Fruit fly (Drosophila melanogaster) whole organism, embryonic: ENCODE measurements around the gene Vago.
A peak's percentile ranks its signal among the peaks of the same experiment; 100 is the strongest.

ENCODE experiments used
- Abd-B ChIP-seq: fragments of 200-800 bp; sonication (Bioruptor generic); optimal IDR thresholded peaks from 2 replicates; lab custom pipeline; 2018; ENCODE audit warnings: missing biosample characterization, mild to moderate bottlenecking, missing genetic modification characterization, moderate library complexity
- CG10959 ChIP-seq: fragments of 200-800 bp; sonication (Bioruptor generic); IDR thresholded peaks from 2 replicates; pipeline ENCODE4 v1.3.6; 2022; ENCODE audit warnings: missing biosample characterization, missing genetic modification characterization
- CG10979 ChIP-seq: fragments of 200-800 bp; sonication (Bioruptor generic); optimal IDR thresholded peaks from 2 replicates; lab custom pipeline; 2018; ENCODE audit warnings: missing biosample characterization, mild to moderate bottlenecking, missing genetic modification characterization, moderate library complexity
- CG11504 ChIP-seq: fragments of 200-800 bp; sonication (Bioruptor generic); optimal IDR thresholded peaks from 3 replicates; lab custom pipeline; 2019; ENCODE audit warnings: missing biosample characterization, mild to moderate bottlenecking, missing genetic modification characterization, moderate library complexity
- CG11695 ChIP-seq: fragments of 200-800 bp; sonication (Bioruptor generic); IDR thresholded peaks from 3 replicates; pipeline ENCODE4 v1.3.6; 2022; ENCODE audit warnings: missing biosample characterization, missing genetic modification characterization
- CG14050 ChIP-seq: fragments of 200-800 bp; sonication (Bioruptor generic); IDR thresholded peaks from 3 replicates; pipeline ENCODE4 v1.3.6; 2022; ENCODE audit warnings: missing biosample characterization, missing genetic modification characterization
- CG14441 ChIP-seq: fragments of 200-800 bp; sonication (Bioruptor generic); IDR thresholded peaks from 2 replicates; pipeline ENCODE4 v1.3.6; 2022; ENCODE audit warnings: missing biosample characterization, missing genetic modification characterization
- CG14667 ChIP-seq: fragments of 200-800 bp; sonication (Bioruptor generic); IDR thresholded peaks from 2 replicates; pipeline ENCODE4 v1.3.6; 2022; ENCODE audit warnings: missing biosample characterization, missing genetic modification characterization
- CG16815 ChIP-seq: fragments of 200-800 bp; sonication (Bioruptor generic); optimal IDR thresholded peaks from 3 replicates; lab custom pipeline; 2017; ENCODE audit warnings: missing biosample characterization, mild to moderate bottlenecking, missing genetic modification characterization
- CG3065 ChIP-seq: fragments of 200-800 bp; sonication (Bioruptor generic); optimal IDR thresholded peaks from 2 replicates; lab custom pipeline; 2016; ENCODE audit warnings: missing biosample characterization, missing genetic modification characterization
- CG4424 ChIP-seq: fragments of 200-800 bp; sonication (Bioruptor generic); optimal IDR thresholded peaks from 3 replicates; lab custom pipeline; 2016; ENCODE audit warnings: missing biosample characterization, missing genetic modification characterization
- CG7271 ChIP-seq: fragments of 200-800 bp; sonication (Bioruptor generic); optimal IDR thresholded peaks from 2 replicates; lab custom pipeline; 2018; ENCODE audit warnings: missing biosample characterization, mild to moderate bottlenecking, missing genetic modification characterization, moderate library complexity
- CG7928 ChIP-seq: fragments of 200-800 bp; sonication (Bioruptor generic); optimal IDR thresholded peaks from 2 replicates; lab custom pipeline; 2017; ENCODE audit warnings: missing biosample characterization, mild to moderate bottlenecking, missing genetic modification characterization
- CG7987 ChIP-seq: fragments of 200-800 bp; sonication (Bioruptor generic); optimal IDR thresholded peaks from 2 replicates; lab custom pipeline; 2018; ENCODE audit warnings: missing biosample characterization, mild to moderate bottlenecking, missing genetic modification characterization, moderate library complexity
- CG8281 ChIP-seq: fragments of 200-800 bp; sonication (Bioruptor generic); optimal IDR thresholded peaks from 2 replicates; lab custom pipeline; 2018; ENCODE audit warnings: missing biosample characterization, mild to moderate bottlenecking, missing genetic modification characterization, moderate library complexity
- CG8290 ChIP-seq, 3 experiments: fragments of 200-800 bp; sonication (Bioruptor generic); optimal IDR thresholded peaks; 2 replicates each; lab custom pipeline; 2016 to 2019; ENCODE audit warnings: missing biosample characterization in 3 of 3, missing genetic modification characterization in 3 of 3, mild to moderate bottlenecking in 2 of 3, moderate library complexity in 1 of 3
- CG8478 ChIP-seq: fragments of >200 bp; optimal IDR thresholded peaks from 2 replicates; lab custom pipeline; 2018
- CG9876 ChIP-seq: fragments of 200-800 bp; sonication (Bioruptor generic); optimal IDR thresholded peaks from 2 replicates; lab custom pipeline; 2016; ENCODE audit warnings: missing biosample characterization, missing genetic modification characterization
- D19A ChIP-seq: fragments of 200-800 bp; optimal IDR thresholded peaks from 3 replicates; lab custom pipeline; 2019; ENCODE audit warnings: missing biosample characterization, mild to moderate bottlenecking, missing genetic modification characterization, moderate library complexity
- D19B ChIP-seq: fragments of 200-800 bp; sonication (Bioruptor generic); optimal IDR thresholded peaks from 2 replicates; lab custom pipeline; 2017; ENCODE audit warnings: missing biosample characterization, mild to moderate bottlenecking, missing genetic modification characterization
- Deaf1 ChIP-seq: fragments of 200-800 bp; optimal IDR thresholded peaks from 3 replicates; lab custom pipeline; 2019; ENCODE audit warnings: missing biosample characterization, mild to moderate bottlenecking, missing genetic modification characterization, moderate library complexity
- Dp ChIP-seq: fragments of 200-800 bp; sonication (Bioruptor generic); optimal IDR thresholded peaks from 2 replicates; lab custom pipeline; 2018; ENCODE audit warnings: missing biosample characterization, mild to moderate bottlenecking, missing genetic modification characterization, moderate library complexity
- GATAe ChIP-seq: fragments of 200-800 bp; sonication (Bioruptor generic); conservative IDR thresholded peaks from 2 replicates; pipeline ENCODE4 v1.3.6; 2022; ENCODE audit warnings: missing biosample characterization, missing genetic modification characterization
- Gug ChIP-seq: fragments of 200-800 bp; sonication (Bioruptor generic); IDR thresholded peaks from 4 replicates; pipeline ENCODE4 v1.3.6; 2022; ENCODE audit warnings: missing biosample characterization, missing genetic modification characterization
- HLHmδ ChIP-seq: fragments of 200-800 bp; sonication (Bioruptor generic); optimal IDR thresholded peaks from 2 replicates; lab custom pipeline; 2018; ENCODE audit warnings: missing biosample characterization, mild to moderate bottlenecking, missing genetic modification characterization, moderate library complexity
- Lpt ChIP-seq: fragments of >200 bp; optimal IDR thresholded peaks from 2 replicates; lab custom pipeline; 2018; ENCODE audit warnings: missing biosample characterization, missing genetic modification characterization
- Med ChIP-seq: fragments of 200-800 bp; sonication (Bioruptor generic); peaks from one replicate; lab custom pipeline; 2016; ENCODE audit warnings: missing biosample characterization, missing genetic modification characterization, mild to moderate bottlenecking, inconsistent platforms, moderate library complexity
- NC2β ChIP-seq: fragments of 200-800 bp; sonication (Bioruptor generic); optimal IDR thresholded peaks from 2 replicates; lab custom pipeline; 2016; ENCODE audit warnings: missing biosample characterization, missing genetic modification characterization
- Oaz ChIP-seq: fragments of 200-800 bp; sonication (Bioruptor generic); IDR thresholded peaks from 2 replicates; pipeline ENCODE4 v1.3.6; 2022; ENCODE audit warnings: missing biosample characterization, missing genetic modification characterization
- Pdp1 ChIP-seq, 2 experiments: fragments of 200-800 bp; sonication (Bioruptor generic); optimal IDR thresholded peaks; 3 replicates each; lab custom pipeline; 2016; ENCODE audit warnings: missing biosample characterization in 2 of 2, missing genetic modification characterization in 2 of 2, mild to moderate bottlenecking in 1 of 2, moderate library complexity in 1 of 2
- Sry-β ChIP-seq: fragments of 200-800 bp; sonication (Bioruptor generic); optimal IDR thresholded peaks from 2 replicates; lab custom pipeline; 2018; ENCODE audit warnings: missing biosample characterization, mild to moderate bottlenecking, missing genetic modification characterization, moderate library complexity
- chn ChIP-seq: fragments of 200-800 bp; sonication (Bioruptor generic); optimal IDR thresholded peaks from 2 replicates; lab custom pipeline; 2016; ENCODE audit warnings: missing biosample characterization, missing genetic modification characterization
- corto ChIP-seq: fragments of 200-800 bp; sonication (Bioruptor generic); optimal IDR thresholded peaks from 2 replicates; lab custom pipeline; 2016; ENCODE audit warnings: missing biosample characterization, mild to moderate bottlenecking, missing genetic modification characterization, moderate library complexity
- dmrt99B ChIP-seq: fragments of 200-800 bp; sonication (Bioruptor generic); optimal IDR thresholded peaks from 2 replicates; lab custom pipeline; 2018; ENCODE audit warnings: missing biosample characterization, mild to moderate bottlenecking, missing genetic modification characterization, moderate library complexity
- ems ChIP-seq: fragments of 200-800 bp; sonication (Bioruptor generic); optimal IDR thresholded peaks from 3 replicates; lab custom pipeline; 2016; ENCODE audit warnings: missing biosample characterization, missing genetic modification characterization
- exex ChIP-seq: fragments of 200-800 bp; sonication (Bioruptor generic); optimal IDR thresholded peaks from 4 replicates; lab custom pipeline; 2018; ENCODE audit warnings: missing biosample characterization, mild to moderate bottlenecking, missing genetic modification characterization, moderate library complexity
- fd64A ChIP-seq: fragments of 200-800 bp; sonication (Bioruptor generic); optimal IDR thresholded peaks from 3 replicates; lab custom pipeline; 2018; ENCODE audit warnings: missing biosample characterization, mild to moderate bottlenecking, missing genetic modification characterization
- fd96Cb ChIP-seq: fragments of 200-800 bp; sonication (Bioruptor generic); optimal IDR thresholded peaks from 2 replicates; lab custom pipeline; 2018; ENCODE audit warnings: missing biosample characterization, mild to moderate bottlenecking, missing genetic modification characterization, moderate library complexity
- hb ChIP-seq: fragments of 200-800 bp; sonication (Bioruptor generic); IDR thresholded peaks from 3 replicates; pipeline ENCODE4 v1.3.6; 2022; ENCODE audit warnings: missing biosample characterization, missing genetic modification characterization; ENCODE audit not compliant: partially characterized antibody
- jing ChIP-seq: fragments of 200-800 bp; sonication (Bioruptor generic); optimal IDR thresholded peaks from 2 replicates; lab custom pipeline; 2018; ENCODE audit warnings: missing biosample characterization, mild to moderate bottlenecking, missing genetic modification characterization
- lola ChIP-seq, 3 experiments: fragments of >200 bp in 2 of 3; fragments of 200-800 bp in 1 of 3; sonication (Bioruptor generic) in 1 of 3; optimal IDR thresholded peaks; 2 replicates each; lab custom pipeline; 2017 to 2019; ENCODE audit warnings: missing biosample characterization in 3 of 3, missing genetic modification characterization in 3 of 3, mild to moderate bottlenecking in 1 of 3, moderate library complexity in 1 of 3
- phol ChIP-seq: fragments of 200-800 bp; sonication (Bioruptor generic); optimal IDR thresholded peaks from 3 replicates; lab custom pipeline; 2018; ENCODE audit warnings: missing biosample characterization, mild to moderate bottlenecking, missing genetic modification characterization, moderate library complexity
- row ChIP-seq: fragments of 200-800 bp; sonication (Bioruptor generic); IDR thresholded peaks from 3 replicates; pipeline ENCODE4 v1.3.6; 2022; ENCODE audit warnings: missing biosample characterization, missing genetic modification characterization
- salm ChIP-seq: fragments of 200-800 bp; sonication (Bioruptor generic); optimal IDR thresholded peaks from 2 replicates; lab custom pipeline; 2018; ENCODE audit warnings: missing biosample characterization, mild to moderate bottlenecking, missing genetic modification characterization
- so ChIP-seq: fragments of 200-800 bp; sonication (Bioruptor generic); IDR thresholded peaks from 3 replicates; pipeline ENCODE4 v1.3.6; 2022; ENCODE audit warnings: missing biosample characterization, missing genetic modification characterization
- toy ChIP-seq: fragments of 200-800 bp; sonication (Bioruptor generic); IDR thresholded peaks from 2 replicates; pipeline ENCODE4 v1.3.6; 2022; ENCODE audit warnings: missing biosample characterization, missing genetic modification characterization
- vvl ChIP-seq: fragments of 200-800 bp; sonication (Bioruptor generic); IDR thresholded peaks from 2 replicates; pipeline ENCODE4 v1.3.6; 2022; ENCODE audit warnings: missing biosample characterization, missing genetic modification characterization

Gene Vago

dm6 chrX:11059519-11059918 lies 29.6 kb upstream of the Vago start, which contains the start of gene CG1545:
Gene CG1545 (minus strand): TSS chrX:11059619.
- TF ChIP-seq CG10959 (no peak), CG14050 (GFP tag; lab: Robert Waterston, UW) (no peak)
- TF ChIP-seq, all 482 proteins: peak for 0

- TF ChIP-seq CG8281 (tag; lab: Kevin White, UChicago) = no peak
- TF ChIP-seq dmrt99B (tag; lab: Kevin White, UChicago) = no peak
- no peak for TF ChIP-seq hb (GFP tag; lab: Robert Waterston, UW)
- TF ChIP-seq CG7928 = no peak
- no peak for TF ChIP-seq salm (tag; lab: Kevin White, UChicago)
- TF ChIP-seq CG4424 = no peak
- no peak for TF ChIP-seq CG16815 (GFP tag; lab: Kevin White, UChicago)
- TF ChIP-seq HLHmδ (GFP tag; lab: Kevin White, UChicago) = no peak
- TF ChIP-seq Oaz = no peak
- TF ChIP-seq toy = no peak
- TF ChIP-seq CG9876 (GFP tag; lab: Kevin White, UChicago) = no peak
- no peak for TF ChIP-seq so
These were observed 26.0 kb upstream of the Vago start, which contains the start of gene CG1537 for dm6 chrX:11063070-11063469. Gene CG1537 (minus strand): TSS chrX:11063170.

dm6 chrX:11066252-11066651 lies 22.8 kb upstream of the Vago start, which contains the start of gene CG15203:
Gene CG15203 (plus strand): TSS chrX:11066552.
- TF ChIP-seq Pdp1 (GFP tag; optimal IDR thresholded peaks at IDR 0.05; lab: Kevin White, UChicago) (no peak), Dp (GFP tag; lab: Kevin White, UChicago) (no peak), vvl (GFP tag; lab: Robert Waterston, UW) (no peak), CG7271 (tag; lab: Kevin White, UChicago) (no peak), D19B (GFP tag; lab: Kevin White, UChicago) (peak; percentile 76), Med (GFP tag; lab: Kevin White, UChicago) (peak; percentile 30), CG7987 (GFP tag; lab: Kevin White, UChicago) (no peak), CG7928 (no peak), chn (no peak), ems (GFP tag; lab: Kevin White, UChicago) (no peak), fd96Cb (tag; lab: Kevin White, UChicago) (no peak), row (peak; percentile 28; the same call in 1 of the 3 replicates), lola (GFP tag; optimal IDR thresholded peaks at IDR 0.05; lab: Kevin White, UChicago) (no peak), CG8290 (GFP tag; optimal IDR thresholded peaks at IDR 0.05; lab: Kevin White, UChicago) (no peak), CG8290 (tag; optimal IDR thresholded peaks at IDR 0.05; lab: Kevin White, UChicago) (no peak), jing (GFP tag; lab: Kevin White, UChicago) (no peak), fd64A (GFP tag; lab: Kevin White, UChicago) (no peak)

dm6 chrX:11081242-11081641 lies 7.8 kb upstream of the Vago start:
- TF ChIP-seq Sry-β (GFP tag; lab: Kevin White, UChicago) (no peak), GATAe (no peak), CG7271 (tag; lab: Kevin White, UChicago) (no peak), CG14441 (GFP tag; lab: Robert Waterston, UW) (peak; percentile 51; the same call in 1 of the 2 replicates), exex (tag; lab: Kevin White, UChicago) (no peak), phol (tag; lab: Kevin White, UChicago) (peak; percentile 49), Lpt (no peak), CG11504 (tag; lab: Kevin White, UChicago) (peak; percentile 60), Gug (0 out of 4 replicates have a peak, but pooled peaks have one; percentile 10), corto (GFP tag; lab: Kevin White, UChicago) (no peak), CG3065 (no peak), CG8478 (lab: Kevin White, UChicago) (no peak), NC2β (GFP tag; lab: Kevin White, UChicago) (no peak), D19A (peak; percentile 40), CG11695 (peak; percentile 69; the same call in 1 of the 3 replicates), Abd-B (GFP tag; lab: Kevin White, UChicago) (peak; percentile 39), Deaf1 (tag; lab: Kevin White, UChicago) (no peak), CG14667 (GFP tag; lab: Robert Waterston, UW) (0 out of 2 replicates have a peak, but pooled peaks have one; percentile 34), CG10979 (tag; lab: Kevin White, UChicago) (no peak)
